Worm (Caenorhabditis elegans): ENCODE measurements around the gene tyra-3.

The tyra-3 gene

ce11 chrX:4920942-4921540 is 26.8 kb upstream of the tyra-3 start, which contains the start of gene K05B2.4:
Gene K05B2.4 (minus strand): TSS chrX:4920992.
- TF ChIP-seq elt-2 (tag; optimal IDR thresholded peaks at IDR 0.05) = no peak
- TF ChIP-seq ZK546.5 (tag; optimal IDR thresholded peaks at IDR 0.05) = no peak
- TF ChIP-seq nhr-12 (tag; optimal IDR thresholded peaks at IDR 0.05) = no peak
- TF ChIP-seq pqm-1 (tag; optimal IDR thresholded peaks at IDR 0.05) = no peak
- no peak for TF ChIP-seq ceh-28 (tag; optimal IDR thresholded peaks at IDR 0.05)
- no peak for TF ChIP-seq egl-5 (tag; optimal IDR thresholded peaks at IDR 0.05)
- no peak for TF ChIP-seq ztf-4 (tag; optimal IDR thresholded peaks at IDR 0.05)
- no peak for TF ChIP-seq nhr-76 (tag; optimal IDR thresholded peaks at IDR 0.05)
- no peak for TF ChIP-seq nhr-23 (tag; optimal IDR thresholded peaks at IDR 0.05)
- TF ChIP-seq elt-3 (tag; optimal IDR thresholded peaks at IDR 0.05) = no peak
- no peak for TF ChIP-seq nhr-28 (tag; optimal IDR thresholded peaks at IDR 0.05)
- no peak for TF ChIP-seq zag-1 (tag; optimal IDR thresholded peaks at IDR 0.05)
- TF ChIP-seq mdl-1 (tag; optimal IDR thresholded peaks at IDR 0.05) = no peak
- TF ChIP-seq ceh-9 (tag; optimal IDR thresholded peaks at IDR 0.05) = no peak
- TF ChIP-seq jun-1 (tag; optimal IDR thresholded peaks at IDR 0.05) = no peak
- no peak for TF ChIP-seq fkh-10 (GFP tag; optimal IDR thresholded peaks at IDR 0.05)
- no peak for TF ChIP-seq mml-1 (tag; optimal IDR thresholded peaks at IDR 0.05)
- TF ChIP-seq tbx-2 (tag; optimal IDR thresholded peaks at IDR 0.05) = no peak
- TF ChIP-seq daf-12 (tag; optimal IDR thresholded peaks at IDR 0.05) = no peak

ce11 chrX:4928118-4928517 is 19.7 kb upstream of the tyra-3 start:
- no peak for TF ChIP-seq sea-2 (GFP tag; optimal IDR thresholded peaks at IDR 0.05)
- peak; percentile 73 for TF ChIP-seq elt-2 (tag; optimal IDR thresholded peaks at IDR 0.05)
- TF ChIP-seq pqm-1 (tag; optimal IDR thresholded peaks at IDR 0.05) = peak; percentile 35

DNA sequence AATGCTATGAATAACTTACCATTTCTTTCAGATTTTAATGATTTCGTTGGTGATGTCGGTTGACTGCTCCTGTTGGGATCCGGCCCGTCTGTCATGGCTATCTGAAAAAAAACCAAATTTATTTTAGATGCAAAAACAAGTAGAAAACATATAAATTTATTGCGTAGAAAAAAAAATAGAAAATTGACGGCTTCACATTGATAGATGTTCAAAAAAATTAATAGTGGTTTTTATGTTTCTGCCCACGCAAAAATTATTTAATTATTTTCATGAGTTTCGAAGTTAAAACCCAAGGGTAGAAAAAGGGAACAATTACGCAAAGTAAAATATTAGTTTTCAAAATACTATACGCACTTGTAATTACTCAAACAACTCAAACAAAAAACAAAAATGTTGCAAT is 18.2 kb upstream of the tyra-3 start, which contains the start of gene mct-4:
Gene mct-4, minus strand, starts transcription at position 101 of the 400 bp plus-strand sequence.
- TF ChIP-seq zag-1 (tag; optimal IDR thresholded peaks at IDR 0.05) = no peak
- no peak for TF ChIP-seq egl-5 (tag; optimal IDR thresholded peaks at IDR 0.05)
- no peak for TF ChIP-seq eor-1 (tag; optimal IDR thresholded peaks at IDR 0.05)
- TF ChIP-seq nhr-28 (tag; optimal IDR thresholded peaks at IDR 0.05) = no peak
- TF ChIP-seq ztf-4 (tag; optimal IDR thresholded peaks at IDR 0.05) = no peak
- TF ChIP-seq snpc-4 (tag; optimal IDR thresholded peaks at IDR 0.05) = no peak
- no peak for TF ChIP-seq nhr-25 (tag; optimal IDR thresholded peaks at IDR 0.05)
- TF ChIP-seq nfya-1 (tag; optimal IDR thresholded peaks at IDR 0.05; ENCODE audit: insufficient read depth) = no peak
- no peak for TF ChIP-seq tbx-2 (tag; optimal IDR thresholded peaks at IDR 0.05)
- TF ChIP-seq ZK546.5 (tag; optimal IDR thresholded peaks at IDR 0.05) = no peak
- no peak for TF ChIP-seq elt-2 (tag; optimal IDR thresholded peaks at IDR 0.05)

DNA sequence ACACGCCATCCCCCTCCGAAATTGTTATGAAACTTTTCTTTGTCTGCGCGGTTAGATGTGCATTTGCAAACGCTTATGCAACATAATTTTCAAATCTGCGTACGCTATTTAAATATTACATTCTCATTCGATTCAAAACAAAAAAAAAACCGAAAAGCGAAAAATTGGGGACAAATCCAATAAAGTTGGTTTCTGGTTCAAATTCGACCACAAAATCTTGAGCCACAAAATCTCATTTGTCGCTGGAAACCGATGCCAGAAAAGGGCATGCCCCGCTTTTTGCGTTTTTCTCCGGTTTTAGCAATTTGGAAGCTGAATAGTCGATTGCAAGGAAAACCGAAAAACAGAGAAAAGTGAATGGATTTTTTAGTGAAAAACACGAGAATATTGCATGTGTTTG is 15.8 kb upstream of the tyra-3 start:
- TF ChIP-seq pqm-1 (tag; optimal IDR thresholded peaks at IDR 0.05) = no peak
- no peak for TF ChIP-seq fkh-2 (tag; optimal IDR thresholded peaks at IDR 0.05)
- TF ChIP-seq nhr-23 (tag; optimal IDR thresholded peaks at IDR 0.05) = no peak
- TF ChIP-seq ceh-16 (tag; optimal IDR thresholded peaks at IDR 0.05) = no peak
- TF ChIP-seq tbx-2 (tag; optimal IDR thresholded peaks at IDR 0.05) = no peak
- no peak for TF ChIP-seq ceh-28 (tag; optimal IDR thresholded peaks at IDR 0.05)
- TF ChIP-seq ZK546.5 (tag; optimal IDR thresholded peaks at IDR 0.05) = no peak
- no peak for TF ChIP-seq R02D3.7 (tag; optimal IDR thresholded peaks at IDR 0.05)
- no peak for TF ChIP-seq unc-62 (GFP tag; optimal IDR thresholded peaks at IDR 0.05)
- no peak for TF ChIP-seq fos-1 (tag; optimal IDR thresholded peaks at IDR 0.05)
- TF ChIP-seq unc-39 (tag; optimal IDR thresholded peaks at IDR 0.05) = no peak
- no peak for TF ChIP-seq nhr-25 (tag; optimal IDR thresholded peaks at IDR 0.05)
- TF ChIP-seq skn-1 (tag; optimal IDR thresholded peaks at IDR 0.05) = no peak
- no peak for TF ChIP-seq daf-12 (tag; optimal IDR thresholded peaks at IDR 0.05)
- no peak for TF ChIP-seq hmg-11 (tag; optimal IDR thresholded peaks at IDR 0.05)
- no peak for TF ChIP-seq elt-3 (tag; optimal IDR thresholded peaks at IDR 0.05)

- TF ChIP-seq hmg-11 (tag; optimal IDR thresholded peaks at IDR 0.05) = peak; percentile 52
- TF ChIP-seq nfya-1 (tag; optimal IDR thresholded peaks at IDR 0.05; ENCODE audit: insufficient read depth) = peak; percentile 49
- TF ChIP-seq egl-5 (tag; optimal IDR thresholded peaks at IDR 0.05) = no peak
- TF ChIP-seq lin-39 (tag; optimal IDR thresholded peaks at IDR 0.05) = peak; percentile 86
These were observed 14.9 kb upstream of the tyra-3 start for ce11 chrX:4932964-4933363.
